Worm (Caenorhabditis elegans) whole organism, midembryonic: ENCODE results near the gene C09H10.5.

Source experiments
- T22C8.4 ChIP-seq: fragments of 200-800 bp; sonication (Bioruptor generic); IDR thresholded peaks from 2 replicates; pipeline ENCODE4 v1.3.6; 2022; ENCODE audit warnings: missing genetic modification characterization, missing compliant biosample characterization
- cog-1 ChIP-seq: sonication (generic microtip); optimal IDR thresholded peaks from 2 replicates; lab custom pipeline; 2016; ENCODE audit warnings: missing genetic modification characterization, missing compliant biosample characterization
- flt-1 ChIP-seq: fragments of 200-800 bp; sonication (Bioruptor generic); IDR thresholded peaks from 2 replicates; pipeline ENCODE4 v1.3.6; 2022; ENCODE audit warnings: missing genetic modification characterization, missing compliant biosample characterization
- klf-2 ChIP-seq: fragments of 200-800 bp; sonication (Bioruptor generic); conservative IDR thresholded peaks from 2 replicates; pipeline ENCODE4 v1.3.6; 2022; ENCODE audit warnings: missing genetic modification reagents, missing genetic modification characterization, missing compliant biosample characterization
- med-1 ChIP-seq: sonication (generic microtip); optimal IDR thresholded peaks from 2 replicates; lab custom pipeline; 2017; ENCODE audit warnings: missing genetic modification characterization, mild to moderate bottlenecking, missing compliant biosample characterization, antibody characterized with exemption, missing genetic modification reagents; ENCODE audit not compliant: insufficient read depth
- ref-1 ChIP-seq: fragments of 200-800 bp; sonication (Bioruptor generic); conservative IDR thresholded peaks from 2 replicates; pipeline ENCODE4 v1.3.6; 2022; ENCODE audit warnings: missing genetic modification reagents, missing genetic modification characterization, missing compliant biosample characterization
- tab-1 ChIP-seq: fragments of 200-800 bp; sonication (Bioruptor generic); IDR thresholded peaks from 2 replicates; pipeline ENCODE4 v1.3.6; 2022; ENCODE audit warnings: missing genetic modification characterization, missing compliant biosample characterization
- ztf-23 ChIP-seq: fragments of 200-800 bp; sonication (Bioruptor generic); IDR thresholded peaks from 2 replicates; pipeline ENCODE4 v1.3.6; 2022; ENCODE audit warnings: missing genetic modification reagents, missing genetic modification characterization, missing compliant biosample characterization
- ztf-29 ChIP-seq: fragments of 200-800 bp; sonication (Bioruptor generic); IDR thresholded peaks from 2 replicates; pipeline ENCODE4 v1.3.6; 2022; ENCODE audit warnings: missing genetic modification reagents, missing genetic modification characterization, missing compliant biosample characterization

The C09H10.5 gene

DNA sequence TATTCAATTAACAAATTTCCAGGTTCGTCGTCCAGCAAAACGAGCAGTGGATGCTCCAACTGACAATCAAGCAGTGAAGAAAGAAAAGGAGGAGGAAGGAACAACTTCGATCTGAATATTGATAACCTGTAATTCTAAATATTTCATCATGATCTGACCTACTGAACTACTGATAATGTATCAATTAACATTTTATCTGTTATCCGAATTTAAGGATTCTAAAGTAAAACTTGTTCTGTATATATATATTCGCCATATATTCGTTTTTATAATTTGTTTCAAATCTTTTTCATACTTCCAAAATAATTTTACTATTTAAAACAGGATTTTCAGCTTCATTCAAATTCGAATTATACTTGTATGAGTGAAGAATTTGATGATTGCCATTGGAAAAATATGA, 4.3 kb upstream of the C09H10.5 start, which contains the start of gene apc-17:
Gene apc-17, plus strand, starts transcription at position 301 of the 400 bp plus-strand sequence.
- TF ChIP-seq med-1, result no peak
- TF ChIP-seq ztf-29 (GFP tag; lab: Robert Waterston, UW), result no peak
- no peak for TF ChIP-seq flt-1
- no peak for TF ChIP-seq klf-2 (GFP tag; lab: Robert Waterston, UW)
- TF ChIP-seq T22C8.4, result no peak
- TF ChIP-seq cog-1 (tag; lab: Kevin White, UChicago), result no peak
- TF ChIP-seq tab-1 (GFP tag; lab: Robert Waterston, UW), result no peak
- no peak for TF ChIP-seq ztf-23
- no peak for TF ChIP-seq ref-1

DNA sequence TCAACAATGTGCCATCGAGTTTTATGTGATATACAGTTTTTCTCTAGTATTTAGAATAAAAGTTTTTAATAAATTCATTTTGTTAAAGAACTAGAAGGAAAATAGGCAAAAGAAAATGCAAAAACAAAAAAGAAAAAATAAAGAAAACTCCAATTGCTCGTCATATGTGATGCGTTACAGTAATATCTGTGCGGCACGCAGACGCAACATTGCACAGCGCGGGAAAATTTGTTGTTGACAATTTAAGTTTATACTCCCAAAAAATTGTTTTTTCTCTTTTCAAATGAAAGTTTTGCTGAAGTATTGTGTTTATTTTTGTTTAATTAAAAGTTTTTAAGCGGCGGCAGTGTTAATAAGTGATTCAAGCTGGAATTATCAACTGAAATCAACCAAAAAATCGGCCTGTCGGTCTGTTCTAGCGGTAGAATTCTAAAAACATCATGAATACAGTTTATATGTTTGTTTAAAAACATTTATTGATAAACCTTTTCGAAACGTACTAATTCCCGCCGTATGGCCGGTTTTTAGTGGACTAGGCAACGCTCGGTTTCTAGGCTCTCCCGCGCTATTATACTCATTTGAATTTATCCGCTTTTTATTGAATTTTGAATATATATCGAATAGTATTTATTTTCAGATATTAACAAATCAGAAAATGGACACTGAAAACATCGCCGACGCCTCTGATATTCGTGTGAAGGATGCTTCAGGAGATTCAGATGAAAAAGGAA, 2.6 kb upstream of the C09H10.5 start, which contains the start of gene nasp-1:
Gene nasp-1, plus strand, starts transcription at position 632 of the 731 bp plus-strand sequence.
- TF ChIP-seq cog-1 (tag; lab: Kevin White, UChicago) (no peak), tab-1 (GFP tag; lab: Robert Waterston, UW) (no peak), ztf-23 (no peak), klf-2 (GFP tag; lab: Robert Waterston, UW) (no peak), T22C8.4 (no peak), flt-1 (no peak), med-1 (no peak), ref-1 (no peak), ztf-29 (GFP tag; lab: Robert Waterston, UW) (no peak)

DNA sequence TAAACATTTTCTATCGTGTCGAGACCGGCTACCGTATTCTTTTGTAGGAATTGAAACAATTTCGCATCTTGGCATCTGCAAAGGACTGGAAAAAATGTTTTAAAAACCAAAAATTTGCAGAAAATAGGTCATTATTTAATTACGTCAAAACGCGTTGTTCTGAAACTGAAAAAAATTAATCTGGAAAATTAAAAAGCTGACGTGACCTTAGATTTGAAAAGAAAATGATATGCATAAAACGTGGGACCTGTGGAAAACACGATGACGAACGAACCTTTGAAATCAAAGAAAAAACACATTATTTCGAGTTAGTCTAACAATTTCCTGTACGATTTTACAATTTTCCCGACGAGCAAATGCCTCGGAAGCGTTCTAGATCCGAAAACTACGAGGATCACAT, 605 bp upstream of the C09H10.5 start, which contains the start of gene C09H10.9:
Gene C09H10.9, plus strand, starts transcription at position 301 of the 400 bp plus-strand sequence.
- TF ChIP-seq med-1 (no peak), ref-1 (no peak), klf-2 (GFP tag; lab: Robert Waterston, UW) (no peak)

DNA sequence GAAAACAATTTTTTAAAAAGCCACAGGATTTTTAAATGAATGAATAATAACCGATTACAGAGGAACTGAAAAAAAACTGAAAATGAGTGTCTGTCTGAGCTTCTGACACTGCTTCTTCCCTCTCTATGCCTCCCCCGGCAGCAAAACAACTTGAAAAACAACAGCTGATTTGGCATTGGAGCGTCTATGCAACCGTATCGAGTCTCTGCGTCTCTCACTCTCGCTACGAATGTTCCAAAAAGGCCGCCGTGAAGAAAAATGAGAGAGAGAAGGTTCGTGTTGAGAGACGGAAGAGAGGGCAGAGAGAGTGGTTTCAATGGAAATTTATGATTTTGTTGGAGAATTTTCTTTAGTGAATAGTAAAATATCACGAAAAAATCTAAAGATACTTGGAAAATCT, 505 bp downstream of the C09H10.5 start:
- TF ChIP-seq ref-1, result no peak
- TF ChIP-seq cog-1 (tag; lab: Kevin White, UChicago), result peak; percentile 29

DNA sequence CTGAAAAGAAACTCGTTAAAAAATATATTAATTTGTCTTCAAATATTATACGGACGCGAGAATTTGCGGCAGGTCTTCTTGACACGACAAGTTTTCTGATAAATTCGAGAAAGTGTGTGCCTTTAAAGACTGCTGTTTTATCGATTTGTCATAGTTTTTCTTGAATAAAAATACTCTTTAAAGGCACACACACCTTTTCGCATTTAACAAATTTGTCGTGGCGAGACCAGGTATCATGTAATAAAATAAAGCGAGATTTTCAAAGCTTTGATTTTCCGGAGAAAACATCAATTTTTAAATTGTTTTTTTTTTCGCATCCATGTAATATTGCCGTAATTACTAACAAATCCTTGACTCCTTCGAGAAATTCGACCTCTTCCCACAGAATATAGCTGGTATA, 2.4 kb downstream of the C09H10.5 start:
- TF ChIP-seq T22C8.4 (no peak), ztf-23 (no peak), ztf-29 (GFP tag; lab: Robert Waterston, UW) (no peak), ref-1 (no peak), klf-2 (GFP tag; lab: Robert Waterston, UW) (no peak), cog-1 (tag; lab: Kevin White, UChicago) (no peak)

DNA sequence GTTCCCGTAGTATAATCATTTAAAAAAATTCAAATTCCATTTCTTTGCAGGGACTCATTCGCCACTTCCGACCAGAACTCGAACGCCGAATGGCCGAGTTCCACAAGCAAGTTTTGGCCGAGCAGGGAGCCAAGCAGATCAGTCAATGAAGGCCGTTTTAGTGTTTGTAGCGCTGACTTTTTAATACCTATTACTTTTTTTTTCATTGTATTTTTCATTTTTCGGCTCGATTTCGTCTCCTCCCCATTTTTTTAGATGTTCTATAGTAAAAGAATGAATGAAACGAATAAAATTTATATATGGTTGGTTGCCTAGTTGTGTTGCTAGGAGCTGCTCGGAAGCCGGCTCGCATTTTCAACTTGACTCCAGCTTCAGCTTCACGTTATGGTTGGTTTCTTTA, 3.7 kb downstream of the C09H10.5 start, which contains the start of gene C09H10.4:
Gene C09H10.4, plus strand, starts transcription at position 301 of the 400 bp plus-strand sequence.
- TF ChIP-seq ref-1, result no peak
- TF ChIP-seq tab-1 (GFP tag; lab: Robert Waterston, UW), result no peak
- no peak for TF ChIP-seq klf-2 (GFP tag; lab: Robert Waterston, UW)
- TF ChIP-seq ztf-23, result no peak
- TF ChIP-seq flt-1, result no peak
- no peak for TF ChIP-seq cog-1 (tag; lab: Kevin White, UChicago)
- no peak for TF ChIP-seq med-1
- TF ChIP-seq T22C8.4, result no peak
- TF ChIP-seq ztf-29 (GFP tag; lab: Robert Waterston, UW), result no peak

DNA sequence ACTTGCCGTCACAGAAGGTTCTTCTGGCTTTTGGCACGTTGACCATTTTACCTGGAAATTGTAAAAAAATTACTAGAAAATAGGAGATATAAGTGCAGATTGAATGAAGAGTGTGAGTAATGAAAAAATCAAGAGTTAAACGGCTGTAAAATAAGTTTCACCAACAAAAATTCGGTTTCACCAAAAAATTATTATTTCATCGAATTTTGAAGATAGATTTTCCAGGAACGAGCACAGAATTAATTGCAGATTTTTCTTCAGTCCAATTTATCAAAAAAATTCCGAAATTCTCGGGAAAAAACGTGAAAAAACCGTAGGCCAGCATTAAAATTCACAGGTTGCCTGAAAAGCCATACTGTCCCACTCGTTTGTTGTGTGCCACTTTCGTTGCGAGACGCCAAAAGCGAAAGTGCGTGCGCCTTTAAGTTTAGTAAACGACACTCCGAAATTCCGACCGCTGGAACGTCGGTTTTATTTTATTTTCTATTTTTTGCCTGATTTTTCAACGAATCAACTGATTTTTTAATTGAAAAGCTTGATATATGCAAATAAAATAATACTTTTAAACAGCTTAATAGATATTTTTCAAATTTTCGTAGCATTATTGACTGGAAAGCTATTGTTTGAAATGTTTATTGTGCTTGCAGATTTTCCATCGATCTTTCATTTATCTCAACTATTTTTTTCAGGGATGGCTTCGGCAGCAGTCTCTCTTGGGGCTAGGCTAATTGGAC, 6.2 kb downstream of the C09H10.5 start, which contains the start of the genes rpl-36.A and nuo-1:
Gene rpl-36.A, minus strand, starts transcription at position 51 of the 734 bp plus-strand sequence.
Gene nuo-1, plus strand, starts transcription at position 684 of the 734 bp plus-strand sequence.
- TF ChIP-seq ztf-23 (0 out of 2 replicates have a peak, but pooled peaks have one; percentile 22), ref-1 (no peak), T22C8.4 (no peak)

DNA sequence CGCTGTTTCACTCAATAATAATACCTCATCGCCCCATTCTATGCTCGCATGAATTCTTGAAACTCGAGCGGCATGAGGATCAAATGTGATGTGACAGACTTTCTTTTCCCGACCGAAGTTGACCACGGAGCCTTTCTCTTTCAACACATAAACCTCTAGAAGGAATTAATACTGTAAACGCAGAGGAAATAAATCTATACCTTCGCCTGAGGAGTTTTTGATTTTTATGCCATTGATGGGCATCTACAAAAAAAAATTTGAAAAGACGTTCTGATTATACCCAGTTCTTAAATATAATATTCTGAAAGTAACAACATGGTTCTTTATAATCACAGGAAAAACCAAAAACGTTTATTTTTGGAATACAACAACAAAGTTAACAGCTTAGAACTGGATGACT, 7.3 kb downstream of the C09H10.5 start, which contains the start of gene nbs-1:
Gene nbs-1, minus strand, starts transcription at position 246 of the 400 bp plus-strand sequence.
- TF ChIP-seq klf-2 (GFP tag; lab: Robert Waterston, UW), result no peak
- TF ChIP-seq cog-1 (tag; lab: Kevin White, UChicago), result no peak
- no peak for TF ChIP-seq tab-1 (GFP tag; lab: Robert Waterston, UW)
- no peak for TF ChIP-seq ztf-29 (GFP tag; lab: Robert Waterston, UW)
- TF ChIP-seq ref-1, result no peak
- TF ChIP-seq med-1, result no peak
- no peak for TF ChIP-seq ztf-23
- no peak for TF ChIP-seq flt-1
- no peak for TF ChIP-seq T22C8.4

DNA sequence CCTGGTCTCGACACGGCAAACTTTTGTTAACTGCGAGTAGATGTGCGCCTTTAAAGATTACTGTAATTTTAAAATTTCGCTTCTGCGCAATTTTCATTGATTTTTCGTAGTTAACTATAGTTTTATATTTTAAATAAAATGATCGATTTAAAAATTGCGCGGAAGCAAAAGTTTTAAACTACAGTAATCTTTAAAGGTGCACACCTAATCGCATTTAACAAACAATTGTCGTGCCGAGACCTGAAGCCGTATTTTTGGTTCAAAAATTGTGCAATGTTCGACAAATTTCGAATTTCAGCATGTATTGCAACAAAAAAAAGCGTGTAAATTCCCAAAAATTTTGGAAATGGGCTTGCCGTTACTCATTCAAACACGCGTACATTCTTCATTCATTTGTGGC, 9.1 kb downstream of the C09H10.5 start:
- no peak for TF ChIP-seq med-1
- TF ChIP-seq flt-1, result no peak
- TF ChIP-seq ztf-29 (GFP tag; lab: Robert Waterston, UW), result no peak
- no peak for TF ChIP-seq T22C8.4
- TF ChIP-seq tab-1 (GFP tag; lab: Robert Waterston, UW), result no peak
- TF ChIP-seq klf-2 (GFP tag; lab: Robert Waterston, UW), result no peak
- no peak for TF ChIP-seq cog-1 (tag; lab: Kevin White, UChicago)
- no peak for TF ChIP-seq ref-1
- no peak for TF ChIP-seq ztf-23

DNA sequence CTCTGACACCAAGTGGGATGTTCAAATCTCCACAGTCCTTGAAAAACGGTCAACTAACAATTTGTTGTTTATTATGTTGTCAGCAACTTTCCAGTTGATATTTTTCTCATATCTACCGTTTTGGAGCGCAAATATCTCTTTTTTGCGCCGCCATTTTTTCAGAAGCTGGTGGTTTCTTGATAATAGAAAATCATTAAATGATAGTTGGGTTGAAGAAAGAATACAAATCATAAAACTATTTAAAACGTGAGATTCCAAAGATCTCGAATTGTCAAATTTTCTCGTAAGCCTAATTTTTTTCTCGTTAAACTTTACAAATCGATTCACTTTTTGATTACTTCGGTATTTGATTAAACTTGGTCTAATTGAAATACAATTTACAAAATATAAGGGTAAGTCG, 11.1 kb downstream of the C09H10.5 start, which contains the start of gene rpl-42:
Gene rpl-42, plus strand, starts transcription at position 301 of the 400 bp plus-strand sequence.
- TF ChIP-seq klf-2 (GFP tag; lab: Robert Waterston, UW), result no peak
- TF ChIP-seq T22C8.4, result no peak
- no peak for TF ChIP-seq tab-1 (GFP tag; lab: Robert Waterston, UW)
- no peak for TF ChIP-seq ref-1
- no peak for TF ChIP-seq med-1
- TF ChIP-seq cog-1 (tag; lab: Kevin White, UChicago), result no peak
- no peak for TF ChIP-seq flt-1
- TF ChIP-seq ztf-23, result no peak
- TF ChIP-seq ztf-29 (GFP tag; lab: Robert Waterston, UW), result no peak
